Worm (Caenorhabditis elegans) whole organism, L4 larva: ENCODE results near the gene C27F2.4.

Experiments
- F26F4.8 ChIP-seq: fragments of 200-800 bp; sonication (Bioruptor generic); conservative IDR thresholded peaks from 2 replicates; pipeline ENCODE4 v1.3.6; 2022; ENCODE audit warnings: missing genetic modification characterization, missing compliant biosample characterization
- F37D6.2 ChIP-seq: sonication (generic microtip); optimal IDR thresholded peaks from 2 replicates; lab custom pipeline; 2016; ENCODE audit warnings: mild to moderate bottlenecking, missing genetic modification characterization, missing compliant biosample characterization
- Y48G9A.11 ChIP-seq: fragments of 200-800 bp; sonication (Bioruptor generic); IDR thresholded peaks from 2 replicates; pipeline ENCODE4 v1.3.6; 2022; ENCODE audit warnings: missing genetic modification reagents, missing genetic modification characterization, missing compliant biosample characterization
- Y75B8A.6 ChIP-seq: fragments of 200-800 bp; sonication (Bioruptor generic); IDR thresholded peaks from 2 replicates; pipeline ENCODE4 v1.3.6; 2022; ENCODE audit warnings: missing genetic modification reagents, missing genetic modification characterization, missing compliant biosample characterization
- aha-1 ChIP-seq: fragments of 150-350 bp; peaks from one replicate; lab custom pipeline; 2014; ENCODE audit warnings: missing biosample characterization, missing genetic modification characterization
- ama-1 ChIP-seq: fragments of 150-350 bp; optimal IDR thresholded peaks from 2 replicates; lab custom pipeline; 2014; ENCODE audit warnings: inconsistent platforms, mixed read lengths
- attf-4 ChIP-seq: sonication (generic microtip); optimal IDR thresholded peaks from 3 replicates; lab custom pipeline; 2017; ENCODE audit warnings: missing biosample characterization, missing genetic modification characterization
- ceh-32 ChIP-seq: sonication (generic microtip); optimal IDR thresholded peaks from 2 replicates; lab custom pipeline; 2016; ENCODE audit warnings: mild to moderate bottlenecking, missing genetic modification characterization, missing compliant biosample characterization; ENCODE audit not compliant: poor library complexity
- cey-2 ChIP-seq: sonication (generic microtip); optimal IDR thresholded peaks from 3 replicates; lab custom pipeline; 2017; ENCODE audit warnings: missing genetic modification characterization, mild to moderate bottlenecking, missing compliant biosample characterization, antibody characterized with exemption, borderline replicate concordance; ENCODE audit not compliant: insufficient read depth
- daf-12 ChIP-seq: fragments of 150-350 bp; optimal IDR thresholded peaks from 2 replicates; lab custom pipeline; 2014; ENCODE audit warnings: missing biosample characterization, missing genetic modification reagents, missing genetic modification characterization
- daf-19 ChIP-seq: fragments of 200-800 bp; sonication (Bioruptor generic); conservative IDR thresholded peaks from 2 replicates; pipeline ENCODE4 v1.3.6; 2022; ENCODE audit warnings: missing genetic modification characterization, missing compliant biosample characterization
- dmd-8 ChIP-seq: fragments of 200-800 bp; sonication (Bioruptor generic); IDR thresholded peaks from 2 replicates; pipeline ENCODE4 v1.3.6; 2022; ENCODE audit warnings: missing genetic modification characterization, missing compliant biosample characterization
- duxl-1 ChIP-seq: sonication (generic microtip); optimal IDR thresholded peaks from 2 replicates; lab custom pipeline; 2016; ENCODE audit warnings: mild to moderate bottlenecking, missing genetic modification characterization, moderate library complexity, missing compliant biosample characterization; ENCODE audit not compliant: poor library complexity
- dve-1 ChIP-seq: sonication (generic microtip); optimal IDR thresholded peaks from 2 replicates; lab custom pipeline; 2017; ENCODE audit warnings: antibody characterized with exemption, mild to moderate bottlenecking, missing genetic modification characterization, missing compliant biosample characterization; ENCODE audit not compliant: insufficient read depth
- hmg-1.1 ChIP-seq: fragments of 200-800 bp; sonication (Bioruptor generic); IDR thresholded peaks from 2 replicates; pipeline ENCODE4 v1.3.6; 2022; ENCODE audit warnings: missing genetic modification reagents, missing genetic modification characterization, missing compliant biosample characterization
- lin-15B ChIP-seq: fragments of 150-350 bp; sonication (generic microtip); optimal IDR thresholded peaks from 3 replicates; lab custom pipeline; 2014; ENCODE audit warnings: missing biosample characterization, missing genetic modification characterization
- lin-29 ChIP-seq: fragments of 200-800 bp; sonication (Bioruptor generic); IDR thresholded peaks from 2 replicates; pipeline ENCODE4 v1.3.6; 2022; ENCODE audit warnings: missing genetic modification reagents, missing genetic modification characterization, missing compliant biosample characterization
- lin-38 ChIP-seq: fragments of 200-800 bp; sonication (Bioruptor generic); IDR thresholded peaks from 2 replicates; pipeline ENCODE4 v1.3.6; 2022; ENCODE audit warnings: missing genetic modification reagents, missing genetic modification characterization, missing compliant biosample characterization
- lin-39 ChIP-seq: fragments of 150-350 bp; optimal IDR thresholded peaks from 2 replicates; lab custom pipeline; 2014; ENCODE audit warnings: missing biosample characterization, missing genetic modification reagents, missing genetic modification characterization
- lir-3 ChIP-seq: sonication (generic microtip); optimal IDR thresholded peaks from 2 replicates; lab custom pipeline; 2016; ENCODE audit warnings: mild to moderate bottlenecking, missing genetic modification characterization, missing compliant biosample characterization
- madf-5 ChIP-seq, 2 experiments: fragments of 200-800 bp; sonication (Bioruptor generic); IDR thresholded peaks; 2 replicates each; pipeline ENCODE4 v1.3.6; 2022; ENCODE audit warnings: missing compliant biosample characterization in 2 of 2, missing genetic modification characterization in 2 of 2
- mep-1 ChIP-seq: fragments of 150-350 bp; sonication (generic microtip); optimal IDR thresholded peaks from 3 replicates; lab custom pipeline; 2014; ENCODE audit warnings: missing biosample characterization, missing genetic modification characterization
- mes-2 ChIP-seq: sonication (generic microtip); optimal IDR thresholded peaks from 2 replicates; lab custom pipeline; 2016; ENCODE audit warnings: missing genotype, mild to moderate bottlenecking, missing genetic modification characterization, missing compliant biosample characterization; ENCODE audit not compliant: poor library complexity, severe bottlenecking
- nhr-11 ChIP-seq: fragments of 150-350 bp; optimal IDR thresholded peaks from 2 replicates; lab custom pipeline; 2014; ENCODE audit warnings: missing biosample characterization, missing genetic modification characterization
- nhr-41 ChIP-seq: fragments of 200-800 bp; sonication (Bioruptor generic); IDR thresholded peaks from 2 replicates; pipeline ENCODE4 v1.3.6; 2022; ENCODE audit warnings: missing genetic modification reagents, missing genetic modification characterization, missing compliant biosample characterization
- nhr-48 ChIP-seq: sonication (generic microtip); optimal IDR thresholded peaks from 2 replicates; lab custom pipeline; 2016; ENCODE audit warnings: mild to moderate bottlenecking, missing genetic modification characterization, missing compliant biosample characterization
- snpc-4 ChIP-seq: fragments of 150-350 bp; optimal IDR thresholded peaks from 2 replicates; lab custom pipeline; 2014; ENCODE audit warnings: missing biosample characterization, missing genetic modification characterization
- spr-3 ChIP-seq: fragments of 200-800 bp; sonication (Bioruptor generic); optimal IDR thresholded peaks from 2 replicates; lab custom pipeline; 2018; ENCODE audit warnings: mild to moderate bottlenecking, missing genetic modification characterization, missing compliant biosample characterization
- tra-1 ChIP-seq: fragments of 200-800 bp; sonication (Bioruptor generic); IDR thresholded peaks from 2 replicates; pipeline ENCODE4 v1.3.6; 2022; ENCODE audit warnings: missing genetic modification reagents, missing genetic modification characterization, missing compliant biosample characterization
- unc-62 ChIP-seq, 3 experiments: fragments of 150-350 bp in 1 of 3; sonication (generic microtip); optimal IDR thresholded peaks in 2 of 3; peaks in 1 of 3; 1 replicate in 1 of 3; 2 replicates in 2 of 3; lab custom pipeline; 2014 to 2017; ENCODE audit warnings: missing biosample characterization in 3 of 3, missing genetic modification characterization in 3 of 3, missing genetic modification reagents in 3 of 3, missing genotype in 1 of 3
- zfp-2 ChIP-seq: sonication (generic microtip); optimal IDR thresholded peaks from 2 replicates; lab custom pipeline; 2016; ENCODE audit warnings: mild to moderate bottlenecking, missing genetic modification characterization, missing compliant biosample characterization
- zfp-3 ChIP-seq: fragments of 200-800 bp; sonication (Bioruptor generic); conservative IDR thresholded peaks from 2 replicates; pipeline ENCODE4 v1.3.6; 2022; ENCODE audit warnings: missing genetic modification reagents, missing genetic modification characterization, missing compliant biosample characterization
- zip-11 ChIP-seq: fragments of 200-800 bp; sonication (Bioruptor generic); IDR thresholded peaks from 2 replicates; pipeline ENCODE4 v1.3.6; 2022; ENCODE audit warnings: missing genetic modification characterization, missing compliant biosample characterization
- ztf-11 ChIP-seq: fragments of 150-350 bp; optimal IDR thresholded peaks from 2 replicates; lab custom pipeline; 2014; ENCODE audit warnings: missing biosample characterization, missing genetic modification characterization

The C27F2.4 gene

DNA sequence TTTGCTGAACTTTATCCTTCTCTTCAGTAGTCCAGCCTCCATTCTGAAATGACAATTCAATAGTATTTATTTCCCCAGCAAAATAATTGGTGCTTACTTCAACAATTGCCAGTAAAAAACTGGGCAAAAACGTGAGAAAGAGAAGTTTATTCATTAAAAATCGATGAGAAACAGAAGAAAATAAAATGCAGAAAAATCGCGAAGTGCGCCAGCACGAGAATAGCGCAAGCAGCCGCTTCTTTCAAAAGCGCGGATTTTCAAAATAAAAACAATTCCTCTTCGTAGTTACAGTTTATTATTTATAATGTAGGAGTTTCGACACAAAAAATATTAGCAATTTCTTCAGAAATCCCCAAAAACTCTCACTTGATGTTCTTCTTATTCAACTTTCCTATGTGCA lies 2.8 kb upstream of the C27F2.4 start, which contains the start of gene C27F2.9 (continued):
- TF ChIP-seq tra-1 (GFP tag; lab: Robert Waterston, UW) (peak; percentile 54; the same call in 1 of the 2 replicates), attf-4 (tag; lab: Kevin White, UChicago) (no peak), nhr-48 (tag; lab: Kevin White, UChicago) (peak; percentile 54), lin-39 (tag; lab: Kevin White, UChicago) (no peak), lin-29 (GFP tag; lab: Robert Waterston, UW) (no peak), dve-1 (tag; lab: Kevin White, UChicago) (peak; percentile 82), ceh-32 (tag; lab: Kevin White, UChicago) (no peak), ama-1 (lab: Kevin White, UChicago) (peak; percentile 22), duxl-1 (peak; percentile 82), nhr-11 (tag; lab: Kevin White, UChicago) (peak; percentile 84), nhr-41 (GFP tag; lab: Robert Waterston, UW) (no peak), Y48G9A.11 (GFP tag; lab: Robert Waterston, UW) (no peak), lir-3 (tag; lab: Kevin White, UChicago) (no peak), spr-3 (GFP tag; lab: Kevin White, UChicago) (no peak), ztf-11 (tag; lab: Kevin White, UChicago) (no peak), daf-12 (no peak)

DNA sequence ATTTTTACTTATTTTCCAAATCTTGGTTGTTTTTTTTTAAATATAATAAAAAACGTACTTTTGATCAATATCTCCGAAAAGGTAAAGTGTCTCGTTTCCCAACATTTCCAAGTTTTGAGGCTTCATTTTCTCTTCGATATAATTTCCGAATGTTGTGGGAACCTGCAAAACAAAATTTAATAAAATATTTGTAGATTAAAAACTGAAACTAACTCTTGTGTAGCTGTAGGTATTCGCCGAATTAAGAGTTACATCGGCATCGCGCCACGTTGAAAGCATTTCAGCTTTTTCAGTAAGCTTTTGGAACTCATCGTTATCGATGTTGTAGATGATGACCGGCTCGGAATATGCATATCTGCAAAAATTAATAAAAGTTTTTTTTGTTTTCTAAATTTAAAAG lies 2.3 kb upstream of the C27F2.4 start, which contains the start of gene vps-22:
TSS of gene vps-22 (minus strand) at position 101 of the 400 bp plus-strand sequence.
- TF ChIP-seq lin-29 (GFP tag; lab: Robert Waterston, UW) (no peak), snpc-4 (tag; lab: Kevin White, UChicago) (no peak), duxl-1 (no peak), ama-1 (lab: Kevin White, UChicago) (no peak), hmg-1.1 (no peak), lin-38 (GFP tag; lab: Robert Waterston, UW) (no peak), zfp-2 (tag; lab: Kevin White, UChicago) (no peak), unc-62 (GFP tag; optimal IDR thresholded peaks at IDR 0.05 in 1 of 2; lab: Kevin White, UChicago) (no peak), unc-62 (tag; optimal IDR thresholded peaks at IDR 0.05; lab: Kevin White, UChicago) (no peak), F26F4.8 (no peak), spr-3 (GFP tag; lab: Kevin White, UChicago) (no peak), cey-2 (no peak), mes-2 (tag; lab: Kevin White, UChicago) (no peak), zfp-3 (GFP tag; lab: Robert Waterston, UW) (no peak), madf-5 (GFP tag; IDR thresholded peaks at IDR 0.05; lab: Robert Waterston, UW) (no peak), zip-11 (GFP tag; lab: Robert Waterston, UW) (no peak), mep-1 (tag; lab: Kevin White, UChicago) (no peak), daf-19 (GFP tag; lab: Robert Waterston, UW) (no peak), Y75B8A.6 (GFP tag; lab: Robert Waterston, UW) (no peak), lin-15B (no peak)

DNA sequence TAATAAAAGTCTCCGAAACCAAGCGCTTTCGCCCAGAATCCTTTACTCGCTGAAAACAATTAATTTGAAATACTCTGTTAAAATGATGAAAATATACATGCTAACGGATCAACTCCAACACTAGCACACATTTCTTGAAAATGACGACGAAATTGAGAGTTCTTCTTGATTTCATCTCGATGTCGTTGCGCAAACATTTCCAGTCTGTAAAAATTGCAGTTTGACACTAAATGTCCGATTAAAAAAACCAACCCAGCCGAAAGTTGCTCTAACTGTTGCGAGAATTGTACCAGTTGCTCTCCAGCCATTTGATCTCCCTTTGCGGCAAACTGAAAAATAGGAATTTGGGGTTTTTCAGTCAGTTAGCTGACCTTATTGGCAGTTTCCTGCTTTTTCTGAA lies 1.2 kb upstream of the C27F2.4 start:
- TF ChIP-seq aha-1 (tag; lab: Kevin White, UChicago) (peak; percentile 58), F37D6.2 (tag; lab: Kevin White, UChicago) (no peak), ama-1 (lab: Kevin White, UChicago) (peak; percentile 18), dmd-8 (GFP tag; lab: Robert Waterston, UW) (0 out of 2 replicates have a peak, but pooled peaks have one; percentile 16), unc-62 (GFP tag; optimal IDR thresholded peaks at IDR 0.05 in 1 of 2; lab: Kevin White, UChicago) (peak in 1 of 2 experiments; percentile 98), unc-62 (tag; optimal IDR thresholded peaks at IDR 0.05; lab: Kevin White, UChicago) (no peak), duxl-1 (peak; percentile 0), tra-1 (GFP tag; lab: Robert Waterston, UW) (no peak), Y48G9A.11 (GFP tag; lab: Robert Waterston, UW) (0 out of 2 replicates have a peak, but pooled peaks have one; percentile 18)
